Fruit fly (Drosophila melanogaster): Measurements from ENCODE around the gene KFase.

- TF ChIP-seq Dif (GFP tag; optimal IDR thresholded peaks at IDR 0.05; ENCODE audit: partially characterized antibody) (no peak), woc (GFP tag; optimal IDR thresholded peaks at IDR 0.05) (no peak), Jra (GFP tag; optimal IDR thresholded peaks at IDR 0.05) (no peak), Hr78 (GFP tag; optimal IDR thresholded peaks at IDR 0.05) (no peak), tai (GFP tag; optimal IDR thresholded peaks at IDR 0.05) (no peak), dsf (GFP tag; optimal IDR thresholded peaks at IDR 0.05; ENCODE audit: borderline replicate concordance) (no peak), lola (GFP tag; optimal IDR thresholded peaks at IDR 0.05) (no peak), Hnf4 (GFP tag; optimal IDR thresholded peaks at IDR 0.05) (no peak), CG9705 (GFP tag; optimal IDR thresholded peaks at IDR 0.05) (no peak)
These were observed 23.1 kb downstream of the KFase start, which contains the start of gene Rchy1 for dm6 chr2L:6465497-6465896.
